Fruit fly (Drosophila melanogaster): ENCODE results near the gene RabGGTb.

dm6 chr2L:2872968-2873728 is 5.8 kb upstream of the RabGGTb start:
- TF ChIP-seq svp (GFP tag) (peak; percentile 84), cyc (GFP tag; optimal IDR thresholded peaks at IDR 0.05) (peak; percentile 8), CG16779 (tag; optimal IDR thresholded peaks at IDR 0.05) (no peak), pdm3 (GFP tag; optimal IDR thresholded peaks at IDR 0.05) (no peak), Blimp-1 (GFP tag; optimal IDR thresholded peaks at IDR 0.05) (peak; percentile 16), Ets96B (tag; optimal IDR thresholded peaks at IDR 0.05) (peak; percentile 16)

Measured in whole organism, prepupa.